Worm (Caenorhabditis elegans): ENCODE results near the gene pgap-1.

pgap-1 gene

DNA sequence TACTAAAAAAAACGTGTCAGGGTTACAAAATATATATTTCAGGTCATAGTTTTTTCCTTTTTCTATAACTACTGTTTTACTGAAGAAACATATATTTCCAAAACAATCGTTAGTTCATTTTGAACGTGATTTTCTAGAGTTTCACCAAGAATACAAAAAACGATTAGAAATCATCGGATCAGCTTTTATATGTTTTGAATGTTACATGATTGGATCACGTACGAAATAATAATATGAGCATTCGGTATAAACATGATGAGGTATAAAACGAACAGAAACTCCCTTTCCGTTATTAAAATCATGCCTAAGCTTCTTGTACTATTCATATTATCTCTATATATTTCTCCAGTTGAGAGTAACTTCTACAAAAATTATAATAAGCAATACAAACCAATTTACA, 31.2 kb downstream of the pgap-1 start, which contains the start of gene clec-223:
TSS of gene clec-223 (plus strand) at position 301 of the 400 bp plus-strand sequence.
- no peak for TF ChIP-seq F57C9.4 (tag; optimal IDR thresholded peaks at IDR 0.05)
- TF ChIP-seq hsf-1 (GFP tag; IDR thresholded peaks at IDR 0.05): no peak
- no peak for TF ChIP-seq mel-28 (tag; optimal IDR thresholded peaks at IDR 0.05; ENCODE audit: borderline replicate concordance)
- no peak for TF ChIP-seq lsl-1 (GFP tag; optimal IDR thresholded peaks at IDR 0.05)
- no peak for TF ChIP-seq ztf-6 (GFP tag; IDR thresholded peaks at IDR 0.05)
- TF ChIP-seq bed-1 (GFP tag; IDR thresholded peaks at IDR 0.05): no peak
- no peak for TF ChIP-seq T26A5.8 (tag; optimal IDR thresholded peaks at IDR 0.05)
- TF ChIP-seq repo-1 (tag; optimal IDR thresholded peaks at IDR 0.05): no peak
- no peak for TF ChIP-seq madf-10 (tag; optimal IDR thresholded peaks at IDR 0.05)
- no peak for TF ChIP-seq ZK185.1 (tag; optimal IDR thresholded peaks at IDR 0.05; ENCODE audit: poor library complexity, severe bottlenecking)
- no peak for TF ChIP-seq dpl-1 (GFP tag; optimal IDR thresholded peaks at IDR 0.05)
- TF ChIP-seq let-526 (GFP tag; IDR thresholded peaks at IDR 0.05): no peak
- TF ChIP-seq mxl-1 (tag; optimal IDR thresholded peaks at IDR 0.05): no peak
- TF ChIP-seq zfh-2 (GFP tag; conservative IDR thresholded peaks at IDR 0.05): no peak
- no peak for TF ChIP-seq ztf-18 (tag; optimal IDR thresholded peaks at IDR 0.05)
- no peak for TF ChIP-seq F10E7.11 (tag; optimal IDR thresholded peaks at IDR 0.05)
- no peak for TF ChIP-seq nhr-80 (tag; optimal IDR thresholded peaks at IDR 0.05)
- no peak for TF ChIP-seq lag-1 (GFP tag; IDR thresholded peaks at IDR 0.05)
- no peak for TF ChIP-seq sdz-38 (tag; optimal IDR thresholded peaks at IDR 0.05)

DNA sequence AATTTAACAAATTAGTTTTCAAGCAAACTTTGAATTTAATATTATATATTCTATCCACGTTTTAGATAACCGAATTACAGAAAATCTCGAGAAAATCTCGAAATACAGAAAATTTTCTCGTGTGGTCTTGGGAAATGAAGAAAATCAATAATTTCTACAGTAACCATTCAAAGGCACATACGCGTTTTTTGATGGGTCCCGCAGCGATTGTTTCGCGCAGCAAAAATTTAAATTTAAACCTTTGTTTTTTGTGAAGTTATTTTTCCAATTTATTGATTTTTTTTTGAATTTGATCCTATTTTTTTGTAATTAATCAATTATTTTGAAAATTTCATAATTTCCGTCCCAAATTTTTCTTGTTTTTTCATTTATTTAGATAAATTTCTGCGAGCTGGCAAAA, 37.9 kb downstream of the pgap-1 start:
- TF ChIP-seq madf-3 (GFP tag; IDR thresholded peaks at IDR 0.05) (no peak), hlh-26 (GFP tag; conservative IDR thresholded peaks at IDR 0.05) (no peak), xnd-1 (tag; optimal IDR thresholded peaks at IDR 0.05) (peak; percentile 96), nfyb-1 (GFP tag; IDR thresholded peaks at IDR 0.05) (no peak), pha-4 (tag; optimal IDR thresholded peaks at IDR 0.05) (no peak), nfya-2 (GFP tag; IDR thresholded peaks at IDR 0.05) (no peak), unc-130 (GFP tag; optimal IDR thresholded peaks at IDR 0.05) (no peak), bed-2 (GFP tag; IDR thresholded peaks at IDR 0.05) (no peak), ceh-100 (GFP tag; IDR thresholded peaks at IDR 0.05) (no peak), dox-1 (GFP tag; IDR thresholded peaks at IDR 0.05) (no peak), lsl-1 (GFP tag; optimal IDR thresholded peaks at IDR 0.05) (peak; percentile 93), attf-5 (GFP tag; optimal IDR thresholded peaks at IDR 0.05) (no peak), mxl-1 (tag; optimal IDR thresholded peaks at IDR 0.05) (no peak), lag-1 (GFP tag; IDR thresholded peaks at IDR 0.05) (no peak), snpc-1.3 (tag; optimal IDR thresholded peaks at IDR 0.05; ENCODE audit: insufficient read depth) (peak; percentile 40), F23B12.7 (tag; optimal IDR thresholded peaks at IDR 0.05; ENCODE audit: insufficient read depth) (no peak), efl-1 (GFP tag; optimal IDR thresholded peaks at IDR 0.05) (peak; percentile 22), mcd-1 (GFP tag; IDR thresholded peaks at IDR 0.05) (peak; percentile 37; the same call in 1 of the 2 replicates), nhr-120 (GFP tag; IDR thresholded peaks at IDR 0.05) (no peak), F49E8.2 (tag; optimal IDR thresholded peaks at IDR 0.05; ENCODE audit: insufficient read depth) (peak; percentile 37), lin-35 (GFP tag; optimal IDR thresholded peaks at IDR 0.05) (no peak), tbp1 (GFP tag; optimal IDR thresholded peaks at IDR 0.05) (no peak), F57A8.1 (GFP tag; optimal IDR thresholded peaks at IDR 0.05) (no peak), lin-26 (GFP tag; IDR thresholded peaks at IDR 0.05) (no peak), ama-1 (optimal IDR thresholded peaks at IDR 0.05) (no peak), ama-1 (GFP tag; optimal IDR thresholded peaks at IDR 0.05) (no peak), B0019.2 (GFP tag; conservative IDR thresholded peaks at IDR 0.05) (no peak), lin-54 (GFP tag; optimal IDR thresholded peaks at IDR 0.05) (peak; percentile 78), nhr-179 (tag; optimal IDR thresholded peaks at IDR 0.05) (no peak), ceh-40 (GFP tag; IDR thresholded peaks at IDR 0.05) (no peak), hmg-20 (GFP tag; IDR thresholded peaks at IDR 0.05) (no peak), him-1 (tag; optimal IDR thresholded peaks at IDR 0.05) (peak; percentile 5), pbrm-1 (GFP tag; IDR thresholded peaks at IDR 0.05) (no peak), rcor-1 (GFP tag; IDR thresholded peaks at IDR 0.05) (no peak)
